Fruit fly (Drosophila melanogaster) whole organism, embryonic: ENCODE measurements around the gene CAH3.

Source experiments
- B-H2 ChIP-seq: fragments of 200-800 bp; sonication (Bioruptor generic); optimal IDR thresholded peaks from 2 replicates; lab custom pipeline; 2018; ENCODE audit warnings: missing biosample characterization, mild to moderate bottlenecking, missing genetic modification characterization
- Bteb2 ChIP-seq: fragments of 200-800 bp; sonication (Bioruptor generic); optimal IDR thresholded peaks from 2 replicates; lab custom pipeline; 2016; ENCODE audit warnings: missing biosample characterization, missing genetic modification characterization
- C15 ChIP-seq: fragments of 200-800 bp; sonication (Bioruptor generic); IDR thresholded peaks from 3 replicates; pipeline ENCODE4 v1.3.6; 2022; ENCODE audit warnings: missing biosample characterization, missing genetic modification characterization
- CG10431 ChIP-seq: fragments of 200-800 bp; sonication (Bioruptor generic); optimal IDR thresholded peaks from 3 replicates; lab custom pipeline; 2018; ENCODE audit warnings: missing biosample characterization, mild to moderate bottlenecking, missing genetic modification characterization
- CG11696 ChIP-seq: fragments of 200-800 bp; sonication (Bioruptor generic); IDR thresholded peaks from 2 replicates; pipeline ENCODE4 v1.3.6; 2022; ENCODE audit warnings: missing biosample characterization, missing genetic modification characterization
- CG12942 ChIP-seq: fragments of 200-800 bp; sonication (Bioruptor generic); optimal IDR thresholded peaks from 3 replicates; lab custom pipeline; 2016; ENCODE audit warnings: missing biosample characterization, missing genetic modification characterization
- CG13287 ChIP-seq: fragments of 200-800 bp; sonication (Bioruptor generic); IDR thresholded peaks from 2 replicates; pipeline ENCODE4 v1.3.6; 2022; ENCODE audit warnings: missing biosample characterization, missing genetic modification characterization; ENCODE audit not compliant: partially characterized antibody
- CG1647 ChIP-seq: fragments of 200-800 bp; sonication (Bioruptor generic); optimal IDR thresholded peaks from 3 replicates; lab custom pipeline; 2016; ENCODE audit warnings: missing biosample characterization, missing genetic modification characterization
- CG17186 ChIP-seq: fragments of 200-800 bp; sonication (Bioruptor generic); optimal IDR thresholded peaks from 3 replicates; lab custom pipeline; 2017; ENCODE audit warnings: missing biosample characterization, missing genetic modification reagents, missing genetic modification characterization
- CG17829 ChIP-seq: fragments of 200-800 bp; optimal IDR thresholded peaks from 2 replicates; lab custom pipeline; 2019; ENCODE audit warnings: missing biosample characterization, mild to moderate bottlenecking, missing genetic modification characterization, moderate library complexity
- CG1792 ChIP-seq: fragments of 200-800 bp; sonication (Bioruptor generic); optimal IDR thresholded peaks from 2 replicates; lab custom pipeline; 2016; ENCODE audit warnings: missing biosample characterization, missing genetic modification characterization
- CG4360 ChIP-seq: fragments of 200-800 bp; sonication (Bioruptor generic); IDR thresholded peaks from 2 replicates; pipeline ENCODE4 v1.3.6; 2022; ENCODE audit warnings: missing biosample characterization, missing genetic modification characterization
- CG5953 ChIP-seq: fragments of 200-800 bp; sonication (Bioruptor generic); IDR thresholded peaks from 2 replicates; pipeline ENCODE4 v1.3.6; 2022; ENCODE audit warnings: missing biosample characterization, missing genetic modification characterization
- CG7928 ChIP-seq: fragments of 200-800 bp; sonication (Bioruptor generic); optimal IDR thresholded peaks from 2 replicates; lab custom pipeline; 2017; ENCODE audit warnings: missing biosample characterization, mild to moderate bottlenecking, missing genetic modification characterization
- CG7987 ChIP-seq: fragments of 200-800 bp; sonication (Bioruptor generic); optimal IDR thresholded peaks from 2 replicates; lab custom pipeline; 2018; ENCODE audit warnings: missing biosample characterization, mild to moderate bottlenecking, missing genetic modification characterization, moderate library complexity
- CG9609 ChIP-seq: fragments of 200-800 bp; sonication (Bioruptor generic); optimal IDR thresholded peaks from 3 replicates; lab custom pipeline; 2016; ENCODE audit warnings: missing biosample characterization, missing genetic modification characterization
- CG9727 ChIP-seq: fragments of 200-800 bp; sonication (Bioruptor generic); optimal IDR thresholded peaks from 3 replicates; lab custom pipeline; 2017; ENCODE audit warnings: missing biosample characterization, mild to moderate bottlenecking, missing genetic modification characterization
- D ChIP-seq, 2 experiments: fragments of 200-800 bp in 1 of 2; fragments of >200 bp in 1 of 2; sonication (Bioruptor generic) in 1 of 2; optimal IDR thresholded peaks; 2 replicates in 1 of 2; 3 replicates in 1 of 2; lab custom pipeline; 2017; ENCODE audit warnings: mild to moderate bottlenecking in 1 of 2, missing biosample characterization in 1 of 2, missing genetic modification characterization in 1 of 2, missing genetic modification reagents in 1 of 2
- Dbx ChIP-seq: fragments of 200-800 bp; sonication (Bioruptor generic); IDR thresholded peaks from 3 replicates; pipeline ENCODE4 v1.3.6; 2022; ENCODE audit warnings: missing biosample characterization, missing genetic modification characterization
- Dref ChIP-seq: fragments of 200-800 bp; sonication (Bioruptor generic); IDR thresholded peaks from 2 replicates; pipeline ENCODE4 v1.3.6; 2022; ENCODE audit warnings: missing biosample characterization, missing genetic modification characterization
- Hr51 ChIP-seq, 2 experiments: fragments of 200-800 bp; sonication (Bioruptor generic); optimal IDR thresholded peaks; 2 replicates in 1 of 2; 3 replicates in 1 of 2; lab custom pipeline; 2016 to 2018; ENCODE audit warnings: missing biosample characterization in 2 of 2, missing genetic modification characterization in 2 of 2, mild to moderate bottlenecking in 1 of 2, moderate library complexity in 1 of 2
- Jarid2 ChIP-seq: fragments of 200-800 bp; sonication (Bioruptor generic); optimal IDR thresholded peaks from 3 replicates; lab custom pipeline; 2017; ENCODE audit warnings: mild to moderate bottlenecking, missing biosample characterization, missing genetic modification reagents, missing genetic modification characterization
- Lim3 ChIP-seq: fragments of 200-800 bp; sonication (Bioruptor generic); IDR thresholded peaks from 2 replicates; pipeline ENCODE4 v1.3.6; 2022; ENCODE audit warnings: missing biosample characterization, missing genetic modification characterization
- MTF-1 ChIP-seq: fragments of 200-800 bp; sonication (Bioruptor generic); optimal IDR thresholded peaks from 2 replicates; lab custom pipeline; 2018; ENCODE audit warnings: missing biosample characterization, mild to moderate bottlenecking, missing genetic modification characterization, borderline replicate concordance
- Nf-YC ChIP-seq: fragments of 200-800 bp; optimal IDR thresholded peaks from 3 replicates; lab custom pipeline; 2019; ENCODE audit warnings: missing biosample characterization, mild to moderate bottlenecking, missing genetic modification characterization, moderate library complexity
- Opbp ChIP-seq: fragments of 200-800 bp; sonication (Bioruptor generic); IDR thresholded peaks from 3 replicates; pipeline ENCODE4 v1.3.6; 2022; ENCODE audit warnings: missing biosample characterization, missing genetic modification characterization; ENCODE audit not compliant: partially characterized antibody
- Ravus ChIP-seq: fragments of 200-800 bp; sonication (Bioruptor generic); IDR thresholded peaks from 2 replicates; pipeline ENCODE4 v1.3.6; 2022; ENCODE audit warnings: missing biosample characterization, missing genetic modification characterization
- Trl ChIP-seq, 3 experiments: fragments of >200 bp in 2 of 3; fragments of 200-800 bp in 1 of 3; sonication (Bioruptor generic) in 1 of 3; optimal IDR thresholded peaks; 2 replicates in 1 of 3; 3 replicates in 2 of 3; lab custom pipeline; 2016 to 2017; ENCODE audit warnings: missing biosample characterization in 1 of 3, missing genetic modification characterization in 1 of 3
- Usf ChIP-seq: fragments of 200-800 bp; sonication (Bioruptor generic); optimal IDR thresholded peaks from 2 replicates; lab custom pipeline; 2017; ENCODE audit warnings: missing genotype, missing biosample characterization, missing genetic modification characterization
- YL-1 ChIP-seq: fragments of 200-800 bp; sonication (Bioruptor generic); optimal IDR thresholded peaks from 3 replicates; lab custom pipeline; 2017; ENCODE audit warnings: missing biosample characterization, mild to moderate bottlenecking, missing genetic modification characterization
- ac ChIP-seq: fragments of 200-800 bp; sonication (Bioruptor generic); optimal IDR thresholded peaks from 3 replicates; lab custom pipeline; 2017; ENCODE audit warnings: missing biosample characterization, mild to moderate bottlenecking, missing genetic modification characterization
- bbx ChIP-seq: fragments of 200-800 bp; sonication (Bioruptor generic); IDR thresholded peaks from 2 replicates; pipeline ENCODE4 v1.3.6; 2022; ENCODE audit warnings: missing biosample characterization, missing genetic modification characterization; ENCODE audit not compliant: partially characterized antibody
- cato ChIP-seq: fragments of 200-800 bp; sonication (Bioruptor generic); optimal IDR thresholded peaks from 2 replicates; lab custom pipeline; 2016; ENCODE audit warnings: missing biosample characterization, missing genetic modification characterization, borderline replicate concordance
- corto ChIP-seq: fragments of 200-800 bp; sonication (Bioruptor generic); optimal IDR thresholded peaks from 2 replicates; lab custom pipeline; 2016; ENCODE audit warnings: missing biosample characterization, mild to moderate bottlenecking, missing genetic modification characterization, moderate library complexity
- dimm ChIP-seq: fragments of 200-800 bp; sonication (Bioruptor generic); IDR thresholded peaks from 2 replicates; pipeline ENCODE4 v1.3.6; 2022; ENCODE audit warnings: missing biosample characterization, missing genetic modification characterization
- gce ChIP-seq: fragments of 200-800 bp; sonication (Bioruptor generic); IDR thresholded peaks from 3 replicates; pipeline ENCODE4 v1.3.6; 2022; ENCODE audit warnings: missing biosample characterization, missing genetic modification characterization
- jigr1 ChIP-seq: fragments of 200-800 bp; sonication (Bioruptor generic); IDR thresholded peaks from 3 replicates; pipeline ENCODE4 v1.3.6; 2022; ENCODE audit warnings: missing biosample characterization, missing genetic modification characterization
- ken ChIP-seq: fragments of 200-800 bp; sonication (Bioruptor generic); IDR thresholded peaks from 3 replicates; pipeline ENCODE4 v1.3.6; 2022; ENCODE audit warnings: missing biosample characterization, missing genetic modification characterization
- lab ChIP-seq: fragments of 200-800 bp; sonication (Bioruptor generic); optimal IDR thresholded peaks from 3 replicates; lab custom pipeline; 2017; ENCODE audit warnings: missing biosample characterization, missing genetic modification characterization, mild to moderate bottlenecking, moderate library complexity, missing genetic modification reagents
- nerfin-1 ChIP-seq: fragments of 200-800 bp; sonication (Bioruptor generic); optimal IDR thresholded peaks from 3 replicates; lab custom pipeline; 2019; ENCODE audit warnings: missing biosample characterization, mild to moderate bottlenecking, missing genetic modification characterization, moderate library complexity
- nerfin-2 ChIP-seq: fragments of 200-800 bp; sonication (Bioruptor generic); IDR thresholded peaks from 2 replicates; pipeline ENCODE4 v1.3.6; 2022; ENCODE audit warnings: missing biosample characterization, missing genetic modification characterization; ENCODE audit not compliant: partially characterized antibody
- odd ChIP-seq: fragments of 200-800 bp; sonication (Bioruptor generic); optimal IDR thresholded peaks from 2 replicates; lab custom pipeline; 2017; ENCODE audit warnings: missing biosample characterization, mild to moderate bottlenecking, missing genetic modification characterization
- scrt ChIP-seq: fragments of 200-800 bp; sonication (Bioruptor generic); optimal IDR thresholded peaks from 2 replicates; lab custom pipeline; 2018; ENCODE audit warnings: missing biosample characterization, mild to moderate bottlenecking, missing genetic modification characterization, moderate library complexity
- sisA ChIP-seq: fragments of 200-800 bp; sonication (Bioruptor generic); IDR thresholded peaks from 2 replicates; pipeline ENCODE4 v1.3.6; 2022; ENCODE audit warnings: missing biosample characterization, missing genetic modification characterization
- sr ChIP-seq: fragments of 200-800 bp; sonication (Bioruptor generic); IDR thresholded peaks from 3 replicates; pipeline ENCODE4 v1.3.6; 2022; ENCODE audit warnings: missing biosample characterization, missing genetic modification characterization
- ssp ChIP-seq: fragments of 200-800 bp; sonication (Bioruptor generic); IDR thresholded peaks from 2 replicates; pipeline ENCODE4 v1.3.6; 2022; ENCODE audit warnings: missing biosample characterization, missing genetic modification characterization
- tgo ChIP-seq: fragments of 200-800 bp; sonication (Bioruptor generic); IDR thresholded peaks from 3 replicates; pipeline ENCODE4 v1.3.6; 2022; ENCODE audit warnings: missing biosample characterization, missing genetic modification characterization
- vvl ChIP-seq: fragments of 200-800 bp; sonication (Bioruptor generic); IDR thresholded peaks from 2 replicates; pipeline ENCODE4 v1.3.6; 2022; ENCODE audit warnings: missing biosample characterization, missing genetic modification characterization
- wdn ChIP-seq: fragments of 200-800 bp; sonication (Bioruptor generic); IDR thresholded peaks from 2 replicates; pipeline ENCODE4 v1.3.6; 2022; ENCODE audit warnings: missing biosample characterization, missing genetic modification characterization

The CAH3 gene

dm6 chrX:8650631-8651133 is 30.4 kb upstream of the CAH3 start, which contains the start of gene oc (continued):
- TF ChIP-seq C15 (GFP tag; lab: Robert Waterston, UW), result no peak
- no peak for TF ChIP-seq Usf
- TF ChIP-seq Nf-YC (tag; lab: Kevin White, UChicago), result peak; percentile 99
- TF ChIP-seq nerfin-1, result no peak
- peak; percentile 43 for TF ChIP-seq CG17829
- TF ChIP-seq B-H2, result no peak
- no peak for TF ChIP-seq CG1647 (GFP tag; lab: Kevin White, UChicago)
- TF ChIP-seq Trl (optimal IDR thresholded peaks at IDR 0.05; lab: Kevin White, UChicago), result peak; percentile 49 to 83
- no peak for TF ChIP-seq Trl (GFP tag; optimal IDR thresholded peaks at IDR 0.05; lab: Kevin White, UChicago)
- no peak for TF ChIP-seq tgo (GFP tag; lab: Robert Waterston, UW)
- TF ChIP-seq CG5953 (GFP tag; lab: Robert Waterston, UW), result no peak
- no peak for TF ChIP-seq jigr1 (GFP tag; lab: Robert Waterston, UW)
- TF ChIP-seq sisA, result no peak
- TF ChIP-seq Opbp (GFP tag; lab: Robert Waterston, UW), result peak; percentile 21; the same call in 1 of the 3 replicates
- no peak for TF ChIP-seq CG7987 (GFP tag; lab: Kevin White, UChicago)
- no peak for TF ChIP-seq CG10431 (GFP tag; lab: Kevin White, UChicago)
- 0 out of 2 replicates have a peak, but pooled peaks have one; percentile 44 for TF ChIP-seq bbx (GFP tag; lab: Robert Waterston, UW)
- no peak for TF ChIP-seq CG12942 (GFP tag; lab: Kevin White, UChicago)
- TF ChIP-seq ac (GFP tag; lab: Kevin White, UChicago), result peak; percentile 90
- no peak for TF ChIP-seq lab (GFP tag; lab: Kevin White, UChicago)
- TF ChIP-seq vvl (GFP tag; lab: Robert Waterston, UW), result no peak
- TF ChIP-seq CG9727 (GFP tag; lab: Kevin White, UChicago), result peak; percentile 50
- peak; percentile 98 for TF ChIP-seq CG4360 (GFP tag; lab: Robert Waterston, UW)
- TF ChIP-seq CG11696 (GFP tag; lab: Robert Waterston, UW), result no peak
- TF ChIP-seq wdn (GFP tag; lab: Robert Waterston, UW), result no peak
- no peak for TF ChIP-seq Lim3 (GFP tag; lab: Robert Waterston, UW)
- TF ChIP-seq CG9609 (GFP tag; lab: Kevin White, UChicago), result no peak
- TF ChIP-seq nerfin-2 (GFP tag; lab: Robert Waterston, UW), result no peak
- no peak for TF ChIP-seq odd
- TF ChIP-seq dimm (GFP tag; lab: Robert Waterston, UW), result no peak
- peak; percentile 97 for TF ChIP-seq D (optimal IDR thresholded peaks at IDR 0.05; lab: Kevin White, UChicago)
- TF ChIP-seq D (GFP tag; optimal IDR thresholded peaks at IDR 0.05; lab: Kevin White, UChicago), result peak; percentile 12
- no peak for TF ChIP-seq Ravus
- TF ChIP-seq CG1792 (GFP tag; lab: Kevin White, UChicago), result no peak
- no peak for TF ChIP-seq cato (GFP tag; lab: Kevin White, UChicago)
- no peak for TF ChIP-seq ken (GFP tag; lab: Robert Waterston, UW)
- TF ChIP-seq CG13287 (GFP tag; lab: Robert Waterston, UW), result peak; percentile 42; the same call in 1 of the 2 replicates
- no peak for TF ChIP-seq CG17186 (GFP tag; lab: Kevin White, UChicago)
- no peak for TF ChIP-seq YL-1 (GFP tag; lab: Kevin White, UChicago)
- TF ChIP-seq gce (GFP tag; lab: Robert Waterston, UW), result no peak
- no peak for TF ChIP-seq CG7928
- TF ChIP-seq MTF-1, result no peak
- peak; percentile 75 for TF ChIP-seq Jarid2
- TF ChIP-seq Dbx (GFP tag; lab: Robert Waterston, UW), result no peak
- no peak for TF ChIP-seq corto (GFP tag; lab: Kevin White, UChicago)
- peak; percentile 4 for TF ChIP-seq scrt (GFP tag; lab: Kevin White, UChicago)
- TF ChIP-seq sr (GFP tag; lab: Robert Waterston, UW), result no peak
- no peak for TF ChIP-seq Bteb2
- TF ChIP-seq ssp (GFP tag; lab: Robert Waterston, UW), result no peak
- no peak for TF ChIP-seq Hr51 (GFP tag; optimal IDR thresholded peaks at IDR 0.05; lab: Kevin White, UChicago)
- TF ChIP-seq Dref (GFP tag; lab: Robert Waterston, UW), result no peak
